Fruit fly (Drosophila melanogaster): ENCODE data around the gene Usp8.

The Usp8 gene

dm6 chr3R:21179592-21180390 lies 45.7 kb downstream of the Usp8 start:
- peak; percentile 45 for TF ChIP-seq D1 (tag; optimal IDR thresholded peaks at IDR 0.05)
- no peak for TF ChIP-seq CG15710 (tag; optimal IDR thresholded peaks at IDR 0.05)

- TF ChIP-seq Snoo (tag; optimal IDR thresholded peaks at IDR 0.05): no peak
- TF ChIP-seq Pif1A (GFP tag; optimal IDR thresholded peaks at IDR 0.05): no peak
- no peak for TF ChIP-seq gl (tag; optimal IDR thresholded peaks at IDR 0.05)
- no peak for TF ChIP-seq CG32121 (GFP tag; IDR thresholded peaks at IDR 0.05)
- no peak for TF ChIP-seq Pif1B (GFP tag; optimal IDR thresholded peaks at IDR 0.05)
- no peak for TF ChIP-seq CG17806 (tag; optimal IDR thresholded peaks at IDR 0.05)
- TF ChIP-seq CG4496 (GFP tag; IDR thresholded peaks at IDR 0.05): peak; percentile 36; the same call in 1 of the 3 replicates
Measured at dm6 chr3R:21180391-21180796, 46.3 kb downstream of the Usp8 start.

- no peak for TF ChIP-seq rn (GFP tag; IDR thresholded peaks at IDR 0.05)
- no peak for TF ChIP-seq CG32121 (GFP tag; IDR thresholded peaks at IDR 0.05)
- TF ChIP-seq CG13204 (GFP tag; optimal IDR thresholded peaks at IDR 0.05): no peak
- TF ChIP-seq CG8301 (tag; optimal IDR thresholded peaks at IDR 0.05): no peak
- no peak for TF ChIP-seq EcR (GFP tag; optimal IDR thresholded peaks at IDR 0.05)
- TF ChIP-seq Pif1A (GFP tag; optimal IDR thresholded peaks at IDR 0.05): no peak
- TF ChIP-seq CG8159 (tag; optimal IDR thresholded peaks at IDR 0.05): no peak
- TF ChIP-seq CG4496 (GFP tag; IDR thresholded peaks at IDR 0.05): no peak
- no peak for TF ChIP-seq D1 (tag; optimal IDR thresholded peaks at IDR 0.05)
- no peak for TF ChIP-seq CG12605 (GFP tag; IDR thresholded peaks at IDR 0.05)
- TF ChIP-seq CG15710 (tag; optimal IDR thresholded peaks at IDR 0.05): no peak
- TF ChIP-seq gl (tag; optimal IDR thresholded peaks at IDR 0.05): no peak
- no peak for TF ChIP-seq CG10348 (GFP tag; IDR thresholded peaks at IDR 0.05)
- no peak for TF ChIP-seq fd96Ca (GFP tag; IDR thresholded peaks at IDR 0.05)
- TF ChIP-seq Snoo (tag; optimal IDR thresholded peaks at IDR 0.05): no peak
- TF ChIP-seq CG17806 (tag; optimal IDR thresholded peaks at IDR 0.05): no peak
Measured at dm6 chr3R:21181957-21182356, 47.9 kb downstream of the Usp8 start.

dm6 chr3R:21184373-21185132 lies 50.5 kb downstream of the Usp8 start:
- TF ChIP-seq EcR (GFP tag; optimal IDR thresholded peaks at IDR 0.05) (peak; percentile 66), CG15710 (tag; optimal IDR thresholded peaks at IDR 0.05) (peak; percentile 10), Pif1A (GFP tag; optimal IDR thresholded peaks at IDR 0.05) (no peak), Snoo (tag; optimal IDR thresholded peaks at IDR 0.05) (peak; percentile 28), Ets98B (GFP tag; IDR thresholded peaks at IDR 0.05) (peak; percentile 43; the same call in 1 of the 2 replicates), CG32121 (GFP tag; IDR thresholded peaks at IDR 0.05) (0 out of 2 replicates have a peak, but pooled peaks have one; percentile 18), fd96Ca (GFP tag; IDR thresholded peaks at IDR 0.05) (no peak), CG8301 (tag; optimal IDR thresholded peaks at IDR 0.05) (peak; percentile 22), D1 (tag; optimal IDR thresholded peaks at IDR 0.05) (peak; percentile 95), CG17806 (tag; optimal IDR thresholded peaks at IDR 0.05) (peak; percentile 26), CG14655 (GFP tag; optimal IDR thresholded peaks at IDR 0.05) (peak; percentile 35), Pif1B (GFP tag; optimal IDR thresholded peaks at IDR 0.05) (no peak), CG8159 (tag; optimal IDR thresholded peaks at IDR 0.05) (peak; percentile 25), CG4496 (GFP tag; IDR thresholded peaks at IDR 0.05) (peak; percentile 63; the same call in 2 of the 3 replicates), CG13204 (GFP tag; optimal IDR thresholded peaks at IDR 0.05) (no peak), CG34367 (tag; optimal IDR thresholded peaks at IDR 0.05) (no peak), rn (GFP tag; IDR thresholded peaks at IDR 0.05) (no peak)

- no peak for TF ChIP-seq CG8301 (tag; optimal IDR thresholded peaks at IDR 0.05)
- TF ChIP-seq CG14655 (GFP tag; optimal IDR thresholded peaks at IDR 0.05): no peak
- no peak for TF ChIP-seq D1 (tag; optimal IDR thresholded peaks at IDR 0.05)
- TF ChIP-seq CG4496 (GFP tag; IDR thresholded peaks at IDR 0.05): no peak
- no peak for TF ChIP-seq CG17806 (tag; optimal IDR thresholded peaks at IDR 0.05)
- TF ChIP-seq CG13204 (GFP tag; optimal IDR thresholded peaks at IDR 0.05): no peak
- no peak for TF ChIP-seq gl (tag; optimal IDR thresholded peaks at IDR 0.05)
Measured at dm6 chr3R:21185655-21186054, 51.6 kb downstream of the Usp8 start.

dm6 chr3R:21186606-21187393 lies 52.7 kb downstream of the Usp8 start:
- TF ChIP-seq CG13204 (GFP tag; optimal IDR thresholded peaks at IDR 0.05): no peak
- peak; percentile 8 for TF ChIP-seq CG17806 (tag; optimal IDR thresholded peaks at IDR 0.05)
- TF ChIP-seq Pif1A (GFP tag; optimal IDR thresholded peaks at IDR 0.05): peak; percentile 59
- TF ChIP-seq CG9948 (tag; optimal IDR thresholded peaks at IDR 0.05): peak; percentile 27
- peak; percentile 48 for TF ChIP-seq Snoo (tag; optimal IDR thresholded peaks at IDR 0.05)
- peak; percentile 56 for TF ChIP-seq EcR (GFP tag; optimal IDR thresholded peaks at IDR 0.05)
- TF ChIP-seq CG4496 (GFP tag; IDR thresholded peaks at IDR 0.05): no peak
- TF ChIP-seq rn (GFP tag; IDR thresholded peaks at IDR 0.05): no peak
- peak; percentile 52 for TF ChIP-seq CG14655 (GFP tag; optimal IDR thresholded peaks at IDR 0.05)
- no peak for TF ChIP-seq D1 (tag; optimal IDR thresholded peaks at IDR 0.05)
- no peak for TF ChIP-seq CG32121 (GFP tag; IDR thresholded peaks at IDR 0.05)
- TF ChIP-seq CG8159 (tag; optimal IDR thresholded peaks at IDR 0.05): peak; percentile 48
- TF ChIP-seq CG34367 (tag; optimal IDR thresholded peaks at IDR 0.05): no peak
- no peak for TF ChIP-seq fd96Ca (GFP tag; IDR thresholded peaks at IDR 0.05)
- no peak for TF ChIP-seq gl (tag; optimal IDR thresholded peaks at IDR 0.05)
- TF ChIP-seq CG10348 (GFP tag; IDR thresholded peaks at IDR 0.05): no peak
- peak; percentile 19 for TF ChIP-seq CG8301 (tag; optimal IDR thresholded peaks at IDR 0.05)
- TF ChIP-seq CG15710 (tag; optimal IDR thresholded peaks at IDR 0.05): peak; percentile 32
- TF ChIP-seq Ets98B (GFP tag; IDR thresholded peaks at IDR 0.05): no peak
- no peak for TF ChIP-seq Pif1B (GFP tag; optimal IDR thresholded peaks at IDR 0.05)
- peak; percentile 67 for TF ChIP-seq CG12605 (GFP tag; IDR thresholded peaks at IDR 0.05)
